Fruit fly (Drosophila melanogaster) S2 (cell line): ENCODE results near the gene CG10584.

Experiments
- CG8478 ChIP-seq: fragments of >200 bp; optimal IDR thresholded peaks from 2 replicates; lab custom pipeline; 2018
- CTCF ChIP-seq, 2 experiments: fragments of >200 bp; optimal IDR thresholded peaks; 2 replicates each; lab custom pipeline; 2018

DNA sequence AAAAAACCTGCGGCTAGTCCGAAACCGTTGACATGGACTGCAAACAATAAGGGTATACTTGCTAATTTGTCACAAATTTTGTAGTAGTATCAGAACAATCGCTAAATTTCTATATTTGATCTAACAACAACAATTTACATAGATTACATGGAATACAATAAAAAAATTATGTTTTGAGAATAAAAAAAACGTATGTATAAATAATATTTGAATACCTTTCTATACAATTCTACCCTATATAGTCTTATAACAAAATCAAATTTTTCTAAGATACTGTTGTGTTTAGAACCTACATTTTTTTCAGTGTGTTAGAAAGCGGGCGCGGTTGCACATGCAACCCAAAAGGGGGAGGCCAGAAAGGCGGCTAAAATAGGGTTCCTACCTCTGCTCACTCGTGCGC lies 47.9 kb downstream of the CG10584 start:
- TF ChIP-seq CG8478 (lab: Kevin White, UChicago) (no peak), CTCF (optimal IDR thresholded peaks at IDR 0.05; lab: Kevin White, UChicago) (no peak)
